Worm (Caenorhabditis elegans): ENCODE data around the gene pas-6.

ce11 chrV:5582860-5583259 lies 1.3 kb downstream of the pas-6 start:
- TF ChIP-seq elt-3 (tag; optimal IDR thresholded peaks at IDR 0.05) (no peak), nhr-12 (tag; optimal IDR thresholded peaks at IDR 0.05) (no peak), nhr-76 (tag; optimal IDR thresholded peaks at IDR 0.05) (no peak), unc-120 (tag; optimal IDR thresholded peaks at IDR 0.05; ENCODE audit: poor library complexity, severe bottlenecking) (no peak), snpc-4 (tag; optimal IDR thresholded peaks at IDR 0.05) (no peak), blmp-1 (tag; optimal IDR thresholded peaks at IDR 0.05) (no peak), lin-13 (tag; optimal IDR thresholded peaks at IDR 0.05) (no peak), nhr-237 (tag; optimal IDR thresholded peaks at IDR 0.05) (no peak), bed-3 (GFP tag; optimal IDR thresholded peaks at IDR 0.05) (no peak), mep-1 (tag; optimal IDR thresholded peaks at IDR 0.05) (no peak), ces-1 (GFP tag; optimal IDR thresholded peaks at IDR 0.05) (no peak), unc-39 (tag; optimal IDR thresholded peaks at IDR 0.05) (no peak), lsy-2 (tag; optimal IDR thresholded peaks at IDR 0.05) (no peak), pha-4 (tag; optimal IDR thresholded peaks at IDR 0.05) (no peak)

Measured in whole organism, mixed stage, embryonic.